Worm (Caenorhabditis elegans): ENCODE measurements around the gene dod-23.
A peak's percentile ranks its signal among the peaks of the same experiment; 100 is the strongest.

Gene dod-23

ce11 chrII:8440792-8441191, 41.8 kb upstream of the dod-23 start:
- no peak for TF ChIP-seq sdz-38 (tag; optimal IDR thresholded peaks at IDR 0.05)
- TF ChIP-seq lin-26 (GFP tag; IDR thresholded peaks at IDR 0.05): 0 out of 2 replicates have a peak, but pooled peaks have one; percentile 9
- TF ChIP-seq somi-1 (GFP tag; optimal IDR thresholded peaks at IDR 0.05): peak; percentile 6
- peak; percentile 29 for TF ChIP-seq ztf-26 (tag; optimal IDR thresholded peaks at IDR 0.05)
- TF ChIP-seq nhr-80 (tag; optimal IDR thresholded peaks at IDR 0.05): no peak
- TF ChIP-seq repo-1 (tag; optimal IDR thresholded peaks at IDR 0.05): no peak

ce11 chrII:8440097-8440496, 41.1 kb upstream of the dod-23 start:
- no peak for TF ChIP-seq egl-44 (GFP tag; IDR thresholded peaks at IDR 0.05)
- TF ChIP-seq T07F8.4 (tag; optimal IDR thresholded peaks at IDR 0.05): no peak
- no peak for TF ChIP-seq ztf-22 (GFP tag; optimal IDR thresholded peaks at IDR 0.05)
- peak; percentile 68 for TF ChIP-seq ama-1 (optimal IDR thresholded peaks at IDR 0.05)
- TF ChIP-seq ama-1 (GFP tag; optimal IDR thresholded peaks at IDR 0.05): no peak
- peak; percentile 6 for TF ChIP-seq atf-7 (tag; optimal IDR thresholded peaks at IDR 0.05)
- TF ChIP-seq lin-40 (tag; optimal IDR thresholded peaks at IDR 0.05): peak; percentile 3

- no peak for TF ChIP-seq nhr-27 (tag; optimal IDR thresholded peaks at IDR 0.05)
- TF ChIP-seq lin-54 (GFP tag; optimal IDR thresholded peaks at IDR 0.05): no peak
- no peak for TF ChIP-seq F57C9.4 (tag; optimal IDR thresholded peaks at IDR 0.05)
- TF ChIP-seq repo-1 (tag; optimal IDR thresholded peaks at IDR 0.05): no peak
- no peak for TF ChIP-seq attf-6 (GFP tag; IDR thresholded peaks at IDR 0.05)
- TF ChIP-seq nhr-80 (tag; optimal IDR thresholded peaks at IDR 0.05): no peak
- no peak for TF ChIP-seq F23B12.7 (tag; optimal IDR thresholded peaks at IDR 0.05; ENCODE audit: insufficient read depth)
- no peak for TF ChIP-seq F52B5.7 (tag; optimal IDR thresholded peaks at IDR 0.05)
- no peak for TF ChIP-seq F55B11.4 (tag; optimal IDR thresholded peaks at IDR 0.05; ENCODE audit: borderline replicate concordance, insufficient read depth)
- no peak for TF ChIP-seq efl-1 (GFP tag; optimal IDR thresholded peaks at IDR 0.05)
- no peak for TF ChIP-seq ZK185.1 (tag; optimal IDR thresholded peaks at IDR 0.05; ENCODE audit: poor library complexity, severe bottlenecking)
- TF ChIP-seq bed-2 (GFP tag; IDR thresholded peaks at IDR 0.05): no peak
- TF ChIP-seq chd-7 (tag; optimal IDR thresholded peaks at IDR 0.05): no peak
- TF ChIP-seq ekl-4 (GFP tag; IDR thresholded peaks at IDR 0.05): no peak
- no peak for TF ChIP-seq cebp-1 (GFP tag; IDR thresholded peaks at IDR 0.05)
- no peak for TF ChIP-seq cebp-1 (tag; optimal IDR thresholded peaks at IDR 0.05)
- no peak for TF ChIP-seq rpc-1 (optimal IDR thresholded peaks at IDR 0.05)
- no peak for TF ChIP-seq rpc-1 (tag; optimal IDR thresholded peaks at IDR 0.05)
- TF ChIP-seq hsf-1 (GFP tag; IDR thresholded peaks at IDR 0.05): no peak
- TF ChIP-seq ztf-26 (tag; optimal IDR thresholded peaks at IDR 0.05): no peak
- no peak for TF ChIP-seq K11D2.4 (GFP tag; IDR thresholded peaks at IDR 0.05)
- TF ChIP-seq sptf-2 (GFP tag; optimal IDR thresholded peaks at IDR 0.05): no peak
These were observed 39.9 kb upstream of the dod-23 start, which contains the start of gene lips-10 for ce11 chrII:8438791-8439287. lips-10 (plus strand) TSS chrII:8439168.

- TF ChIP-seq K11D2.4 (GFP tag; IDR thresholded peaks at IDR 0.05) (no peak), nhr-80 (tag; optimal IDR thresholded peaks at IDR 0.05) (no peak), madf-10 (tag; optimal IDR thresholded peaks at IDR 0.05) (no peak), zim-3 (tag; optimal IDR thresholded peaks at IDR 0.05) (no peak), ztf-26 (tag; optimal IDR thresholded peaks at IDR 0.05) (no peak), zfh-2 (GFP tag; conservative IDR thresholded peaks at IDR 0.05) (no peak), sptf-2 (GFP tag; optimal IDR thresholded peaks at IDR 0.05) (no peak), snpc-1.1 (tag; optimal IDR thresholded peaks at IDR 0.05; ENCODE audit: insufficient read depth) (no peak), ceh-79 (tag; optimal IDR thresholded peaks at IDR 0.05) (no peak), F33H1.4 (GFP tag; IDR thresholded peaks at IDR 0.05) (no peak), F37B4.10 (GFP tag; IDR thresholded peaks at IDR 0.05) (no peak), ceh-40 (GFP tag; IDR thresholded peaks at IDR 0.05) (no peak)
These were observed 38.1 kb upstream of the dod-23 start, which contains the start of gene acp-3 for ce11 chrII:8437035-8437434. acp-3 (minus strand) TSS chrII:8437135.
